Worm (Caenorhabditis elegans) whole organism, L4/young adult: ENCODE data around the gene ragc-1.
A peak's percentile ranks its signal among the peaks of the same experiment; 100 is the strongest.

Source experiments
- W03F9.2 ChIP-seq: fragments of 150-350 bp; optimal IDR thresholded peaks from 2 replicates; lab custom pipeline; 2014; ENCODE audit warnings: missing biosample characterization, missing genetic modification characterization
- dao-5 ChIP-seq: sonication (generic microtip); optimal IDR thresholded peaks from 2 replicates; lab custom pipeline; 2016; ENCODE audit warnings: missing genotype, missing genetic modification characterization, moderate library complexity, missing compliant biosample characterization
- him-1 ChIP-seq: sonication (generic microtip); optimal IDR thresholded peaks from 2 replicates; lab custom pipeline; 2016; ENCODE audit warnings: missing genotype, missing genetic modification reagents, missing genetic modification characterization, missing compliant biosample characterization

The ragc-1 gene

DNA sequence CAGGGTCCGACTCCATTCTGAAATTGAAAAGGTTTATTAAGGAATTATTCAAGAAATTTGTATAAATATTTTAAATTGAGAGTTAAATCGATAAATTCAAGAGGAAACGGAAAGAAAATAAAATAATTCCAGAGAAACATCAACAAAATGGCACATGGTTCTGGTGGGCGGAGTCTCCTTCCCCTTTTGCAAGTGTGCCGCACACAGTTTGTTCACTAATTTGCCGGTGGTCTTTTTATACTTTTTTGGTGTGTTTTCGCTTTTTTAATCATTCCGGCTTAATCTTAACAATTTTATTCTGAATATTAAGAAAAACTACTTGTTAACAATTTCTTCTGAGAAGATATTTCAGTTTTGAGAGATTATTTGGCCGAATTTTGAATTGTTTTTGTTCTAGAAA lies at the start of gene ragc-1, which contains the start of gene Y24F12A.1:
Gene ragc-1 (minus strand): TSS at position 25 of the 400 bp plus-strand sequence.
Gene Y24F12A.1 (plus strand): TSS at position 346 of the 400 bp plus-strand sequence.
- no peak for TF ChIP-seq him-1 (tag; lab: Kevin White, UChicago)
- peak; percentile 89 for TF ChIP-seq W03F9.2 (tag; lab: Kevin White, UChicago)
- TF ChIP-seq dao-5 (tag; lab: Kevin White, UChicago), result no peak

DNA sequence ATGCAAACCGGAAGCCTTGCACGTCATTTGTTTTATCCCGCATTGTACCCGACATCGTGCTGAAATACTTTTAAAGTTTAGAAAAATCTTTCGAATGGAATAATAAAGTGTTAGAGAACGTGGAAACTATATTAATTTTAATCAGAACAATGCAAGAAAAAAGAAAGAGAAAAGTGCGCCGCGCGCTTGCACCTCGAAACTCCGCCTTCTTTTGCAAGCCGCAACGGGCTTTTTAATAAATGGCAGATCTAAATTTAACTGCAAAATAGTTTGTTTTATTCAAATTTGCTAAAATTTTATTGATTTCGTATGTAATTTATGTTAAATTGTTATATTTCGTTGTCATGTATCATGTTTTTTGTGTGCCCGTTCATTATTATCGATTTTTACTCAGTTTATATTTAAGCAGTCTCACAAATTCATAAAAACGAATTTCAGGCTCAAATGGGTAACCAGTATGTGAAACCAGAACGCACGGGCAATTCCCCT lies 47.3 kb upstream of the ragc-1 start, which contains the start of the genes acl-3 and ndub-6:
Gene acl-3 (minus strand): TSS at position 59 of the 489 bp plus-strand sequence.
Gene ndub-6 (plus strand): TSS at position 439 of the 489 bp plus-strand sequence.
- TF ChIP-seq him-1 (tag; lab: Kevin White, UChicago) (no peak), W03F9.2 (tag; lab: Kevin White, UChicago) (no peak), dao-5 (tag; lab: Kevin White, UChicago) (no peak)

DNA sequence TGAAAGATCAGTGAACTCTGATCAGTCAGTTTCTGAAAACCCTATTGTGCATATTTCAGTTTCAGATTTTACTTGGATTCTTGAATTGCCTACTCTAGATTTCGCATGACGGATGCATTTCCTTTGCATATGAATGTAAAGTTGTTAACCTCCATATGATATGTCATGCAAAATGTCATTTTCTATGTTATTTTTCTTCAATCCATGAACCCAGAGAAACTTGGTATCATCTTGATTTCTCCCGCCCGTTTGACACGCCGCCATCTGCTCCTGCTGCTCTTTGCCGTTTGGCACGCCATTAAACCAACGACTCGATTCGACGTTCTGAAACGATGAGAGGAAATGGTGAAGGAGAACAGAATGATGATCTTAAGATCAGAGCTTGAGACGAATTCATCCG lies 45.6 kb upstream of the ragc-1 start:
- TF ChIP-seq him-1 (tag; lab: Kevin White, UChicago) (no peak), dao-5 (tag; lab: Kevin White, UChicago) (no peak), W03F9.2 (tag; lab: Kevin White, UChicago) (no peak)

DNA sequence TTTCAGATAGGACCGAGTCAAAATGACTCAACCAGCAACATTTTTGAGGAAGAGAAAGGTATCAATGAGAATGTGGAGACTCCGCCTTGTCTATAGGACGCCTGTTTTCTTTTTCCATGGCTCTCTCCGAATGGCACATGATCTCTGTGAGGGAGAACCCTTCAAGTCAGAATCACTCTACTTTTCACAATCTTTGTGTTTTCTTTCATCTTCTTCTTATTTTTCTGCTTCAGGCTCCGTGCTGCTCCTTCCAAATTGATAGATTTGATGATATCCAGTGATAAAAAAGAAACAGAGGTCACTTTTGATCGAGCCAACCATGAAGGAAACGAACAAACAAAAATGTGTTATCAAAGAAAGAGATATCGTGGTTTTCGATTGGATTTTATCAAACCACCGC lies 44.3 kb upstream of the ragc-1 start, which contains the start of gene ZK809.8:
Gene ZK809.8 (minus strand): TSS at position 34 of the 400 bp plus-strand sequence.
- TF ChIP-seq him-1 (tag; lab: Kevin White, UChicago) (no peak), dao-5 (tag; lab: Kevin White, UChicago) (no peak), W03F9.2 (tag; lab: Kevin White, UChicago) (no peak)

DNA sequence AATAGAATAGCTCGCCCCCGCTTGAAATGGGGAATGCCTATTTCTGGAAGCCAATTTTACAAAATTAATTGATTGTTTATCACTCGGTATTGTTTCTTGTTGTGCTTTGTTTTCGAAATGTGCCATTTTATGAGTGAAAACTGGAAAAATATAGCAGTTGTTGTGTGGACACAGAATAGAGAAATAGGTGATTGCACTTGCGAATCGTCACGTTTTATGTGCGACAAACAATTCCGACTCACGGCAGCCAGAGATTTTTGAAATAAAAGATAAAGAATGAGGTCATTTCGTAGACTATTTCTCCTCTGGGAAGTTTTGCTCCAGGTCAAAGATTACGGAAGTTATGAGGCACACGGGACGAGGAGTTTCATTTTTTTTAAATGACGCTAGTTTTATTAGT lies 42.2 kb upstream of the ragc-1 start:
- TF ChIP-seq him-1 (tag; lab: Kevin White, UChicago), result no peak
- no peak for TF ChIP-seq dao-5 (tag; lab: Kevin White, UChicago)
- TF ChIP-seq W03F9.2 (tag; lab: Kevin White, UChicago), result no peak

DNA sequence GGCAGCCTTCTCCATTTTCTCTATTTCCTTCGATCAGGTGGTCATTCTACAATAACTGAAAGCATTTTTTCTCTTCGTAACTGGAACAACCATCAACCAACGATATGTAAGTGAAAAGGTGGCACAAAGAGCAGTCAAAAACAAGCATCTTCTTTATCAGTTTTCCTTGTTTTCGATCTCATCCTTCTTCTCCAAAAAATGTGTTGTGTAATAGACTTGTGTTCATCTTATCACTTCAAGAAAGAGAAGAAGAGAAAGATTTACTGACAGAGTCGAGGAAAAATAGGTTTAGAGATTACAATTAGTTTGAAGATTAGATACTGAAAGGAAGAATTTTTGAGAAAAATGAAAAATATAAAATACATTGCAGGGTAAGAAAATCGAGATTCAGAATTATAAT lies 40.6 kb upstream of the ragc-1 start:
- no peak for TF ChIP-seq W03F9.2 (tag; lab: Kevin White, UChicago)
- TF ChIP-seq dao-5 (tag; lab: Kevin White, UChicago), result no peak
- no peak for TF ChIP-seq him-1 (tag; lab: Kevin White, UChicago)

DNA sequence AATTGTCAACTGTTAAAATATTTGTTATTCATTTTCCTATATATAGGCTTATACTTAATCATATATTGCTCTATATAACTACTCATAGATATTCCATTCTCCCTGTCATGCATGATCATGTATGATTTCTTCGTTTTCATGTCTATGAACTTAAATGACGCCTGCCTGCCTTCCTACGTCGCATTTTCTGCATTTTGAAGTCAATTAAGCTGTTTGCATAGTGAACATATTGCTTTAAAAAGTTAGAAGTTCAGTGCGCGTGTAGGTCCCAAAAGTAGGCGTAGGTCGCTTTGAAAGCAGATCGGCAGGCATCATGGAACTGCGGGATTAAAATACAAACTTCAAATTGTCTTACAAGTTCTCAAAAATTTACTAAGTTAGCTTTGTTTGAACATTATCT lies 40.0 kb upstream of the ragc-1 start:
- no peak for TF ChIP-seq him-1 (tag; lab: Kevin White, UChicago)
- TF ChIP-seq dao-5 (tag; lab: Kevin White, UChicago), result no peak
- TF ChIP-seq W03F9.2 (tag; lab: Kevin White, UChicago), result no peak

DNA sequence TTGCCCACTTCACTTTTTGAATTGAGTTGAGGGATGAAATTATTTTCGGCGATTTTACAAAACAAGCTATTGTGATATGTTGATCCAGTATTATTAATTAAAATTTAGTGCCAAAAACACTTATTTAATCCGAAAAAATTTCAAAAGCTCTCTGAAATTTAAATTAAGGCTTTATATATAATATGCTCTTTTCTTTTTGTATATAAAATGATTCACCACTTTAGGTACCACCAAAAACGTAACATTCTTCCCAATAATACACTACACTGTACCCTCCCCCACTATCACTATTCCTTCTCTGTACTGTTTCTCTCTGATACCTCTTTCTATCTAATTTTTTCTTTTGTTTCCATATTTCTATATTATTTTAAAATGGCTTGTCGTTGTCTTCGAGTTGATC lies 39.1 kb upstream of the ragc-1 start, which contains the start of gene prx-2:
Gene prx-2 (plus strand): TSS at position 301 of the 400 bp plus-strand sequence.
- no peak for TF ChIP-seq W03F9.2 (tag; lab: Kevin White, UChicago)
- TF ChIP-seq him-1 (tag; lab: Kevin White, UChicago), result no peak
- TF ChIP-seq dao-5 (tag; lab: Kevin White, UChicago), result no peak

DNA sequence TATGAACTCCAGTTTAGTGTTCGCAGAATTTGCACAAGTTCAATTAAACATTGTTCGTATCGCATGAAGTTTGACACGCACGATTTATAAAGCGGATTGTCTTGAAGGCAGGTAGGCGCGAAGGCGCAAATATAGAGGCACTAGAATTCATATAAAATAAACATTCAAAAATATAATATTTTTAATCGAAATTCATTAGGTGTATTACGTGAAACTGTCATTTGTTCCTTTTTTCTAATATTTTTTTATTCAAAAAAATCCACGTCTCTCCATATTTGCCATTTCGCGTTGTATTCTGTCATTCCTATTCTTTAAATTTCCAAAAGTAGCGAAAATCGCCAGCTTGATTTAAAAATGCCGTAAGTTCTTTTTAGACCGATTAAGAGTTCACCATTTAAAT lies 37.1 kb upstream of the ragc-1 start, which contains the start of gene ZK809.1:
Gene ZK809.1 (plus strand): TSS at position 301 of the 400 bp plus-strand sequence.
- TF ChIP-seq W03F9.2 (tag; lab: Kevin White, UChicago), result no peak
- no peak for TF ChIP-seq dao-5 (tag; lab: Kevin White, UChicago)
- no peak for TF ChIP-seq him-1 (tag; lab: Kevin White, UChicago)

DNA sequence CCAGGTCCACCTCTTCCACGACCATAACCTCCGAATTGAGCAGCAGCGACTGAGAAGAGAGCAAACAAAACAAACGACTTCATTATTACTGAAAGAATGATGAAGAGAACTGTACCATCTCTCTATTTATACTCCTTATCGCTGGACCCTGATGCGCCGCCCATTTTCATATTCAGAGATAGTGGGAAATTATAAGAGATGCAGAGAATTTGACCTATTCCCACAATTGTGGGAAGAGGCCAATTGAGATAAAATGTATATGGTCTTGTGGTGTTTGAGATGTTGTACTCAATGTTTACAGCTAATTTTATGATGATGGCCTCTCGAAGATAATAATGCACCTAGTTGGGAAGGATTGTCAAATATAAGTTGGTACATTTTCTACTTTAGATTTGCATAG lies 36.2 kb upstream of the ragc-1 start, which contains the start of gene ttr-50:
Gene ttr-50 (minus strand): TSS at position 101 of the 400 bp plus-strand sequence.
- TF ChIP-seq him-1 (tag; lab: Kevin White, UChicago), result no peak
- TF ChIP-seq dao-5 (tag; lab: Kevin White, UChicago), result no peak
- no peak for TF ChIP-seq W03F9.2 (tag; lab: Kevin White, UChicago)

DNA sequence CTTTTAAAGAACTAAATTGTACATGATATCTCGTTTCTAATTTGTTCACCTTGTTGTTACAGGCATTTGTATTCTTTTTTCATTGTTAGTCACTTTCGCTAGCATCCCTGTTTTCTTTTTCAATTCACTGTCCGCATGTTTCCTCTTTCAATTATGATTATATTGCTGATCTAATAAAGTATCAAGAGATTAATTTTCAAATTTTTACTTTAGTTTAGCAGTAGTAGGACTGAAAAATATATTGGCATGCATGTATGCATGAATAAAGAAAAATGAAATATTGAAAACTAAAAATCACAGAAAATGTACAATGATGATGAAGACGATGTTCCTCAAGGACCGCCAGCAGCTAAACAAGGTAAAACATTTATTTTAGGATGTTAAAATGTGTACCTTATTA lies 33.3 kb upstream of the ragc-1 start, which contains the start of gene rbm-17:
Gene rbm-17 (plus strand): TSS at position 301 of the 400 bp plus-strand sequence.
- no peak for TF ChIP-seq dao-5 (tag; lab: Kevin White, UChicago)
- no peak for TF ChIP-seq him-1 (tag; lab: Kevin White, UChicago)
- no peak for TF ChIP-seq W03F9.2 (tag; lab: Kevin White, UChicago)

DNA sequence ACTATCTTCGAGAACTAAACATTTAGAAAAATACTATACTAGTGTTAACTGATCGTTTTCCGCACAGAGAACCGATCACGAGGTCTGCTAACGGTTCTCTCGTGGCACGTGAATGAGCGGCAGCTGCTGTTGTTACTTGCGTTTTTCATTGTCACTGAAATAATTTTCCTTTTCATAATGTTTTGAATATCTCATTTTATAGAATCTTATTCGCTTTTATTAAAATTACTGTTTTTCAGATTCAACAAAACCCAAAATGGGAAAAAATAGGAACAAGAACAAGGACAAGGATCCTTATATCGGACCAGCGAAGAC lies 31.6 kb upstream of the ragc-1 start, which contains the start of gene F58B3.6:
Gene F58B3.6 (plus strand): TSS at position 240 of the 315 bp plus-strand sequence.
- TF ChIP-seq dao-5 (tag; lab: Kevin White, UChicago) (no peak), W03F9.2 (tag; lab: Kevin White, UChicago) (no peak), him-1 (tag; lab: Kevin White, UChicago) (no peak)

DNA sequence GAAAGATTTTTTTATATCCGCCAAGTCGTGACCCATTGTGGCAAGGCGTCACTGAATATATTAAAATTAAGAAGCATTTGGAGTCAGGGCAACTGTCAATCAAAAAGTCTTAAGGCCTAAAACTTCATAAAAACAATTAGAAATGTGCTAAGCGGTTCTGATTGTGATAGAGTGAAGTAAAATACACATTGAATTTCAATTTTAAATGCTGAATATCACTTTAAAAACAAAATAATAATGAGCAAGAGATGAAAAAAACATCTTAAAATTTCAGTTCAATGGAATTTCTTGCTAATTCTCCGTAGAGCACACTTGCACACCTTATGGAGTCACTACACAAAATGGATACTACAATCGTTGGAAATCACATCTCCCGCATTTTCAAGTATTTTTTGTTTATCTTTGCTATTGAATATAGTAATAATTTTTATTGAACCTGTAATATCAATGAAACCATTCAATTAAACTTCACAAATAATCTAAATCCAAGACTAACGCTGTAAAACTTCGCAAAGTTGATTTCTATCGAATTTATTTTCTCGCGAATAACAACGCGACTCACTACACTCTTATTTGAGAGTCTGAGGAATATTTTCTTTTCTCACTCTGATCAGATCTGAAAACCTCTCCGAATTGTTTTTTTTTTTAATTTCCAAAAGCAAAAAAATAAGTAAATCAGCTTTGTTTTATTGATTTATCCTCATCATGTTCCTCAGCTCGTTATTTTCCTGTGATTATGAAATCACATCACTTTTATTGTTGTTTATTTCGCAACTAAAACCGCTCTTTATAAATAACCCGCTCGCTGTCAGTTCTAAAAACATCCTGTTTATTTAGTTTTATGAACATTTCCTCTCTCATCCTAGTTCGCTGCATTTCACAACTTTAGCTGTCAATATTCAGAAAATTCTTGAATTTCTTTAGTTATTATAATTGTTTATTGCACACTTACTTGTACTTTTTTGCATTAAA lies 31.0 kb upstream of the ragc-1 start, which contains the start of gene mars-1:
Gene mars-1 (minus strand): TSS at position 51 of the 972 bp plus-strand sequence.
- TF ChIP-seq W03F9.2 (tag; lab: Kevin White, UChicago) (peak; percentile 66), dao-5 (tag; lab: Kevin White, UChicago) (no peak)
